Fruit fly (Drosophila melanogaster) whole organism, embryonic: ENCODE data around the gene Sodh1.
A peak's percentile ranks its signal among the peaks of the same experiment; 100 is the strongest.

Experiments
- Antp ChIP-seq: fragments of 200-800 bp; sonication (Bioruptor generic); optimal IDR thresholded peaks from 3 replicates; lab custom pipeline; 2016; ENCODE audit warnings: missing biosample characterization, missing genetic modification characterization
- Bgb ChIP-seq: fragments of 200-800 bp; sonication (Bioruptor generic); IDR thresholded peaks from 2 replicates; pipeline ENCODE4 v1.3.6; 2022; ENCODE audit warnings: missing biosample characterization, missing genetic modification characterization; ENCODE audit not compliant: partially characterized antibody
- CG11085 ChIP-seq: fragments of 200-800 bp; sonication (Bioruptor generic); IDR thresholded peaks from 2 replicates; pipeline ENCODE4 v1.3.6; 2022; ENCODE audit warnings: missing biosample characterization, missing genetic modification characterization
- CG11093 ChIP-seq: fragments of 200-800 bp; sonication (Bioruptor generic); IDR thresholded peaks from 3 replicates; pipeline ENCODE4 v1.3.6; 2022; ENCODE audit warnings: missing biosample characterization, missing genetic modification characterization
- CG11398 ChIP-seq: fragments of 200-800 bp; sonication (Bioruptor generic); optimal IDR thresholded peaks from 2 replicates; lab custom pipeline; 2016; ENCODE audit warnings: missing biosample characterization, missing genetic modification characterization
- CG12659 ChIP-seq: fragments of 200-800 bp; sonication (Bioruptor generic); optimal IDR thresholded peaks from 3 replicates; lab custom pipeline; 2017; ENCODE audit warnings: mild to moderate bottlenecking, missing biosample characterization, missing genetic modification reagents, missing genetic modification characterization
- CG14667 ChIP-seq: fragments of 200-800 bp; sonication (Bioruptor generic); IDR thresholded peaks from 2 replicates; pipeline ENCODE4 v1.3.6; 2022; ENCODE audit warnings: missing biosample characterization, missing genetic modification characterization
- CG15601 ChIP-seq: fragments of 200-800 bp; sonication (Bioruptor generic); optimal IDR thresholded peaks from 3 replicates; lab custom pipeline; 2019; ENCODE audit warnings: missing biosample characterization, mild to moderate bottlenecking, missing genetic modification characterization, moderate library complexity
- CG18262 ChIP-seq: fragments of 200-800 bp; optimal IDR thresholded peaks from 3 replicates; lab custom pipeline; 2019; ENCODE audit warnings: missing biosample characterization, mild to moderate bottlenecking, missing genetic modification characterization, moderate library complexity
- CG2202 ChIP-seq: fragments of 200-800 bp; sonication (Bioruptor generic); optimal IDR thresholded peaks from 2 replicates; lab custom pipeline; 2018; ENCODE audit warnings: missing biosample characterization, mild to moderate bottlenecking, missing genetic modification characterization
- CG3838 ChIP-seq: fragments of 200-800 bp; sonication (Bioruptor generic); optimal IDR thresholded peaks from 3 replicates; lab custom pipeline; 2016; ENCODE audit warnings: missing biosample characterization, missing genetic modification characterization
- CG5180 ChIP-seq: fragments of 200-800 bp; sonication (Bioruptor generic); optimal IDR thresholded peaks from 3 replicates; lab custom pipeline; 2017; ENCODE audit warnings: missing biosample characterization, missing genetic modification characterization, mild to moderate bottlenecking, moderate library complexity, missing genetic modification reagents
- CG6254 ChIP-seq: fragments of 200-800 bp; sonication (Bioruptor generic); optimal IDR thresholded peaks from 3 replicates; lab custom pipeline; 2017; ENCODE audit warnings: mild to moderate bottlenecking, missing biosample characterization, missing genetic modification reagents, missing genetic modification characterization
- CG7839 ChIP-seq: fragments of 200-800 bp; sonication (Bioruptor generic); optimal IDR thresholded peaks from 3 replicates; lab custom pipeline; 2018; ENCODE audit warnings: missing biosample characterization, mild to moderate bottlenecking, missing genetic modification characterization, moderate library complexity
- CG8290 ChIP-seq, 3 experiments: fragments of 200-800 bp; sonication (Bioruptor generic); optimal IDR thresholded peaks; 2 replicates each; lab custom pipeline; 2016 to 2019; ENCODE audit warnings: missing biosample characterization in 3 of 3, missing genetic modification characterization in 3 of 3, mild to moderate bottlenecking in 2 of 3, moderate library complexity in 1 of 3
- CG8359 ChIP-seq: fragments of 200-800 bp; sonication (Bioruptor generic); optimal IDR thresholded peaks from 2 replicates; lab custom pipeline; 2017; ENCODE audit warnings: missing biosample characterization, mild to moderate bottlenecking, missing genetic modification characterization, borderline replicate concordance
- CG8944 ChIP-seq: fragments of 200-800 bp; sonication (Bioruptor generic); optimal IDR thresholded peaks from 3 replicates; lab custom pipeline; 2016; ENCODE audit warnings: missing biosample characterization, missing genetic modification characterization
- Dp ChIP-seq: fragments of 200-800 bp; sonication (Bioruptor generic); optimal IDR thresholded peaks from 2 replicates; lab custom pipeline; 2018; ENCODE audit warnings: missing biosample characterization, mild to moderate bottlenecking, missing genetic modification characterization, moderate library complexity
- Eip74EF ChIP-seq, 2 experiments: fragments of 200-800 bp in 1 of 2; fragments of >200 bp in 1 of 2; sonication (Bioruptor generic) in 1 of 2; optimal IDR thresholded peaks; 2 replicates each; lab custom pipeline; 2017 to 2019; ENCODE audit warnings: missing biosample characterization in 2 of 2, missing genetic modification characterization in 2 of 2, mild to moderate bottlenecking in 1 of 2, moderate library complexity in 1 of 2
- Gsc ChIP-seq: fragments of 200-800 bp; sonication (Bioruptor generic); IDR thresholded peaks from 2 replicates; pipeline ENCODE4 v1.3.6; 2022; ENCODE audit warnings: missing biosample characterization, missing genetic modification characterization
- Hand ChIP-seq: fragments of 200-800 bp; sonication (Bioruptor generic); optimal IDR thresholded peaks from 2 replicates; lab custom pipeline; 2017; ENCODE audit warnings: mild to moderate bottlenecking, missing biosample characterization, missing genetic modification reagents, missing genetic modification characterization
- Hmr ChIP-seq: fragments of 200-800 bp; sonication (Bioruptor generic); optimal IDR thresholded peaks from 3 replicates; lab custom pipeline; 2017; ENCODE audit warnings: mild to moderate bottlenecking, missing biosample characterization, missing genetic modification reagents, missing genetic modification characterization
- MESR4 ChIP-seq: fragments of 200-800 bp; sonication (Bioruptor generic); optimal IDR thresholded peaks from 2 replicates; lab custom pipeline; 2018; ENCODE audit warnings: missing biosample characterization, mild to moderate bottlenecking, missing genetic modification characterization, moderate library complexity
- NfI ChIP-seq: fragments of 200-800 bp; sonication (Bioruptor generic); optimal IDR thresholded peaks from 3 replicates; lab custom pipeline; 2018; ENCODE audit warnings: missing biosample characterization, mild to moderate bottlenecking, missing genetic modification characterization, moderate library complexity
- Ravus ChIP-seq: fragments of 200-800 bp; sonication (Bioruptor generic); IDR thresholded peaks from 2 replicates; pipeline ENCODE4 v1.3.6; 2022; ENCODE audit warnings: missing biosample characterization, missing genetic modification characterization
- Stat92E ChIP-seq, 3 experiments: fragments of >200 bp in 2 of 3; fragments of 200-800 bp in 1 of 3; sonication (Bioruptor generic) in 1 of 3; optimal IDR thresholded peaks; 2 replicates each; lab custom pipeline; 2017 to 2019; ENCODE audit warnings: missing biosample characterization in 3 of 3, missing genetic modification characterization in 3 of 3, mild to moderate bottlenecking in 1 of 3, moderate library complexity in 1 of 3
- ac ChIP-seq: fragments of 200-800 bp; sonication (Bioruptor generic); optimal IDR thresholded peaks from 3 replicates; lab custom pipeline; 2017; ENCODE audit warnings: missing biosample characterization, mild to moderate bottlenecking, missing genetic modification characterization
- ara ChIP-seq: fragments of 200-800 bp; sonication (Bioruptor generic); IDR thresholded peaks from 2 replicates; pipeline ENCODE4 v1.3.6; 2022; ENCODE audit warnings: missing biosample characterization, missing genetic modification characterization
- bcd ChIP-seq: fragments of 200-800 bp; sonication (Bioruptor generic); optimal IDR thresholded peaks from 2 replicates; lab custom pipeline; 2017; ENCODE audit warnings: missing biosample characterization, mild to moderate bottlenecking, missing genetic modification characterization
- bigmax ChIP-seq: fragments of 200-800 bp; sonication (Bioruptor generic); optimal IDR thresholded peaks from 2 replicates; lab custom pipeline; 2018; ENCODE audit warnings: missing biosample characterization, mild to moderate bottlenecking, missing genetic modification characterization
- cad ChIP-seq: fragments of >200 bp; optimal IDR thresholded peaks from 2 replicates; lab custom pipeline; 2017; ENCODE audit warnings: missing biosample characterization, missing genetic modification characterization
- cas ChIP-seq: fragments of 200-800 bp; sonication (Bioruptor generic); IDR thresholded peaks from 2 replicates; pipeline ENCODE4 v1.3.6; 2022; ENCODE audit warnings: missing biosample characterization, missing genetic modification characterization
- cato ChIP-seq: fragments of 200-800 bp; sonication (Bioruptor generic); optimal IDR thresholded peaks from 2 replicates; lab custom pipeline; 2016; ENCODE audit warnings: missing biosample characterization, missing genetic modification characterization, borderline replicate concordance
- chif ChIP-seq, 2 experiments: fragments of 200-800 bp; sonication (Bioruptor generic); optimal IDR thresholded peaks; 3 replicates each; lab custom pipeline; 2016; ENCODE audit warnings: missing biosample characterization in 2 of 2, missing genetic modification characterization in 2 of 2
- ci ChIP-seq: fragments of 200-800 bp; sonication (Bioruptor generic); IDR thresholded peaks from 3 replicates; pipeline ENCODE4 v1.3.6; 2022; ENCODE audit warnings: missing biosample characterization, missing genetic modification characterization
- da ChIP-seq: fragments of 200-800 bp; sonication (Bioruptor generic); optimal IDR thresholded peaks from 2 replicates; lab custom pipeline; 2016; ENCODE audit warnings: missing biosample characterization, missing genetic modification characterization
- dimm ChIP-seq: fragments of 200-800 bp; sonication (Bioruptor generic); IDR thresholded peaks from 2 replicates; pipeline ENCODE4 v1.3.6; 2022; ENCODE audit warnings: missing biosample characterization, missing genetic modification characterization
- dmrt11E ChIP-seq: fragments of 200-800 bp; sonication (Bioruptor generic); optimal IDR thresholded peaks from 3 replicates; lab custom pipeline; 2018; ENCODE audit warnings: missing biosample characterization, mild to moderate bottlenecking, missing genetic modification characterization, moderate library complexity
- fd3F ChIP-seq: fragments of 200-800 bp; sonication (Bioruptor generic); optimal IDR thresholded peaks from 2 replicates; lab custom pipeline; 2018; ENCODE audit warnings: missing biosample characterization, mild to moderate bottlenecking, missing genetic modification characterization, moderate library complexity
- gce ChIP-seq: fragments of 200-800 bp; sonication (Bioruptor generic); IDR thresholded peaks from 3 replicates; pipeline ENCODE4 v1.3.6; 2022; ENCODE audit warnings: missing biosample characterization, missing genetic modification characterization
- nerfin-1 ChIP-seq: fragments of 200-800 bp; sonication (Bioruptor generic); optimal IDR thresholded peaks from 3 replicates; lab custom pipeline; 2019; ENCODE audit warnings: missing biosample characterization, mild to moderate bottlenecking, missing genetic modification characterization, moderate library complexity
- oc ChIP-seq: fragments of 200-800 bp; sonication (Bioruptor generic); optimal IDR thresholded peaks from 2 replicates; lab custom pipeline; 2018; ENCODE audit warnings: missing biosample characterization, mild to moderate bottlenecking, missing genetic modification characterization, moderate library complexity
- otp ChIP-seq: fragments of 200-800 bp; sonication (Bioruptor generic); IDR thresholded peaks from 3 replicates; pipeline ENCODE4, ENCODE4 v1.3.6; 2022; ENCODE audit warnings: missing biosample characterization, missing genetic modification characterization
- pfk ChIP-seq: fragments of 200-800 bp; sonication (Bioruptor generic); optimal IDR thresholded peaks from 2 replicates; lab custom pipeline; 2018; ENCODE audit warnings: missing biosample characterization, mild to moderate bottlenecking, missing genetic modification characterization, moderate library complexity
- pnt ChIP-seq: fragments of 200-800 bp; sonication (Bioruptor generic); optimal IDR thresholded peaks from 3 replicates; lab custom pipeline; 2016; ENCODE audit warnings: missing biosample characterization, missing genetic modification characterization
- rib ChIP-seq: fragments of 200-800 bp; sonication (Bioruptor generic); IDR thresholded peaks from 2 replicates; pipeline ENCODE4 v1.3.6; 2022; ENCODE audit warnings: missing biosample characterization, missing genetic modification characterization
- seq ChIP-seq: fragments of 200-800 bp; sonication (Bioruptor generic); IDR thresholded peaks from 2 replicates; pipeline ENCODE4 v1.3.6; 2022; ENCODE audit warnings: missing biosample characterization, missing genetic modification characterization
- so ChIP-seq: fragments of 200-800 bp; sonication (Bioruptor generic); IDR thresholded peaks from 3 replicates; pipeline ENCODE4 v1.3.6; 2022; ENCODE audit warnings: missing biosample characterization, missing genetic modification characterization
- tll ChIP-seq, 2 experiments: fragments of 200-800 bp in 1 of 2; fragments of >200 bp in 1 of 2; sonication (Bioruptor generic) in 1 of 2; optimal IDR thresholded peaks; 2 replicates each; lab custom pipeline; 2017 to 2019; ENCODE audit warnings: missing biosample characterization in 2 of 2, missing genetic modification characterization in 2 of 2, mild to moderate bottlenecking in 1 of 2, moderate library complexity in 1 of 2
- z ChIP-seq: fragments of 200-800 bp; sonication (Bioruptor generic); IDR thresholded peaks from 3 replicates; pipeline ENCODE4 v1.3.6; 2022; ENCODE audit warnings: missing biosample characterization, missing genetic modification characterization

The Sodh1 gene

dm6 chr3R:7091904-7092303 is 39.8 kb downstream of the Sodh1 start (continued):
- TF ChIP-seq CG15601 (tag; lab: Kevin White, UChicago) (peak; percentile 25), CG11398 (GFP tag; lab: Kevin White, UChicago) (no peak), Hand (GFP tag; lab: Kevin White, UChicago) (no peak), Stat92E (GFP tag; optimal IDR thresholded peaks at IDR 0.05; lab: Kevin White, UChicago) (no peak), Hmr (GFP tag; lab: Kevin White, UChicago) (peak; percentile 26), CG14667 (GFP tag; lab: Robert Waterston, UW) (no peak), CG18262 (tag; lab: Kevin White, UChicago) (no peak), CG12659 (peak; percentile 74), Ravus (no peak), rib (GFP tag; lab: Robert Waterston, UW) (no peak), gce (GFP tag; lab: Robert Waterston, UW) (no peak), Bgb (peak; percentile 84), CG2202 (tag; lab: Kevin White, UChicago) (no peak), CG11085 (GFP tag; lab: Robert Waterston, UW) (no peak), Antp (GFP tag; lab: Kevin White, UChicago) (no peak), cato (GFP tag; lab: Kevin White, UChicago) (no peak), CG8944 (GFP tag; lab: Kevin White, UChicago) (no peak), pfk (GFP tag; lab: Kevin White, UChicago) (no peak), seq (GFP tag; lab: Robert Waterston, UW) (no peak), dmrt11E (tag; lab: Kevin White, UChicago) (peak; percentile 20), da (GFP tag; lab: Kevin White, UChicago) (no peak), Gsc (GFP tag; lab: Robert Waterston, UW) (no peak), CG6254 (no peak), oc (tag; lab: Kevin White, UChicago) (no peak), CG11093 (GFP tag; lab: Robert Waterston, UW) (no peak), CG5180 (GFP tag; lab: Kevin White, UChicago) (no peak), tll (GFP tag; optimal IDR thresholded peaks at IDR 0.05; lab: Kevin White, UChicago) (no peak), otp (no peak), cas (GFP tag; lab: Robert Waterston, UW) (no peak), z (GFP tag; lab: Robert Waterston, UW) (no peak), Eip74EF (GFP tag; optimal IDR thresholded peaks at IDR 0.05; lab: Kevin White, UChicago) (no peak), MESR4 (peak; percentile 43), bcd (GFP tag; lab: Kevin White, UChicago) (no peak), CG7839 (tag; lab: Kevin White, UChicago) (no peak), CG8359 (GFP tag; lab: Kevin White, UChicago) (no peak), bigmax (GFP tag; lab: Kevin White, UChicago) (peak; percentile 8), chif (GFP tag; optimal IDR thresholded peaks at IDR 0.05; lab: Kevin White, UChicago) (peak in 1 of 2 experiments; percentile 7), CG8290 (GFP tag; optimal IDR thresholded peaks at IDR 0.05; lab: Kevin White, UChicago) (peak; percentile 71), CG8290 (tag; optimal IDR thresholded peaks at IDR 0.05; lab: Kevin White, UChicago) (no peak), ac (GFP tag; lab: Kevin White, UChicago) (no peak), Dp (GFP tag; lab: Kevin White, UChicago) (peak; percentile 37), NfI (GFP tag; lab: Kevin White, UChicago) (peak; percentile 10), ara (GFP tag; lab: Robert Waterston, UW) (no peak), fd3F (GFP tag; lab: Kevin White, UChicago) (no peak), dimm (GFP tag; lab: Robert Waterston, UW) (no peak), ci (GFP tag; lab: Robert Waterston, UW) (peak; percentile 46; the same call in 1 of the 3 replicates), pnt (GFP tag; lab: Kevin White, UChicago) (no peak), so (no peak), nerfin-1 (tag; lab: Kevin White, UChicago) (no peak), CG3838 (GFP tag; lab: Kevin White, UChicago) (no peak), cad (GFP tag; lab: Kevin White, UChicago) (no peak)
